Worm (Caenorhabditis elegans): Measurements from ENCODE around the gene C13F10.7.

- no peak for TF ChIP-seq egrh-3 (GFP tag; IDR thresholded peaks at IDR 0.05)
- no peak for TF ChIP-seq fkh-3 (tag; optimal IDR thresholded peaks at IDR 0.05)
- no peak for TF ChIP-seq mcd-1 (GFP tag; IDR thresholded peaks at IDR 0.05)
- TF ChIP-seq unc-130 (GFP tag; optimal IDR thresholded peaks at IDR 0.05) = no peak
- no peak for TF ChIP-seq unc-62 (GFP tag; optimal IDR thresholded peaks at IDR 0.05)
- TF ChIP-seq tbp1 (GFP tag; optimal IDR thresholded peaks at IDR 0.05) = no peak
- TF ChIP-seq ztf-18 (tag; optimal IDR thresholded peaks at IDR 0.05) = no peak
- TF ChIP-seq pha-4 (tag; optimal IDR thresholded peaks at IDR 0.05) = no peak
- TF ChIP-seq hmg-20 (GFP tag; IDR thresholded peaks at IDR 0.05) = no peak
- TF ChIP-seq mel-28 (tag; optimal IDR thresholded peaks at IDR 0.05; ENCODE audit: borderline replicate concordance) = no peak
- no peak for TF ChIP-seq ama-1 (optimal IDR thresholded peaks at IDR 0.05)
- no peak for TF ChIP-seq ama-1 (GFP tag; optimal IDR thresholded peaks at IDR 0.05)
- TF ChIP-seq dpl-1 (GFP tag; optimal IDR thresholded peaks at IDR 0.05) = no peak
- TF ChIP-seq sea-2 (GFP tag; IDR thresholded peaks at IDR 0.05) = no peak
- TF ChIP-seq nfya-1 (tag; optimal IDR thresholded peaks at IDR 0.05; ENCODE audit: borderline replicate concordance, insufficient read depth) = no peak
These were observed 4.1 kb downstream of the C13F10.7 start, which contains the start of gene C13F10.5 for ce11 chrV:7218988-7219387.

Data from whole organism, young adult.